Fruit fly (Drosophila melanogaster): ENCODE data around the gene hyx.

Gene hyx

dm6 chr3R:9001720-9002240 lies 36.8 kb upstream of the hyx start (continued):
- TF ChIP-seq knrl (GFP tag; IDR thresholded peaks at IDR 0.05; ENCODE audit: partially characterized antibody) (no peak), CG8281 (tag; optimal IDR thresholded peaks at IDR 0.05) (no peak), Mes4 (GFP tag; optimal IDR thresholded peaks at IDR 0.05) (no peak), zf30C (GFP tag; optimal IDR thresholded peaks at IDR 0.05) (no peak), CG2678 (tag; optimal IDR thresholded peaks at IDR 0.05) (no peak), Blimp-1 (GFP tag; optimal IDR thresholded peaks at IDR 0.05) (peak; percentile 72), sd (tag; optimal IDR thresholded peaks at IDR 0.05) (peak; percentile 89), grn (GFP tag; optimal IDR thresholded peaks at IDR 0.05) (no peak), Hmr (GFP tag; optimal IDR thresholded peaks at IDR 0.05) (no peak), CG12071 (GFP tag; optimal IDR thresholded peaks at IDR 0.05) (no peak), kni (GFP tag; optimal IDR thresholded peaks at IDR 0.05) (peak; percentile 72), CG7372 (GFP tag; IDR thresholded peaks at IDR 0.05) (no peak), CG18599 (GFP tag; optimal IDR thresholded peaks at IDR 0.05) (no peak), TFAM (GFP tag; optimal IDR thresholded peaks at IDR 0.05) (no peak), Pdp1 (GFP tag; optimal IDR thresholded peaks at IDR 0.05) (peak in 1 of 2 experiments; percentile 9), CG7357 (GFP tag; IDR thresholded peaks at IDR 0.05) (no peak), ham (GFP tag; IDR thresholded peaks at IDR 0.05) (no peak), br (optimal IDR thresholded peaks at IDR 0.05) (no peak), CG6689 (GFP tag; IDR thresholded peaks at IDR 0.05) (no peak), CG10543 (GFP tag; optimal IDR thresholded peaks at IDR 0.05) (peak; percentile 11), nmo (GFP tag; optimal IDR thresholded peaks at IDR 0.05) (no peak), CG11093 (GFP tag; IDR thresholded peaks at IDR 0.05) (no peak), CG6272 (GFP tag; IDR thresholded peaks at IDR 0.05) (no peak), gsb-n (tag; optimal IDR thresholded peaks at IDR 0.05) (peak; percentile 2), CG18262 (tag; optimal IDR thresholded peaks at IDR 0.05) (no peak), wor (GFP tag; IDR thresholded peaks at IDR 0.05) (no peak), CG2875 (GFP tag; optimal IDR thresholded peaks at IDR 0.05) (no peak), peb (GFP tag; IDR thresholded peaks at IDR 0.05) (no peak), gcm (GFP tag; optimal IDR thresholded peaks at IDR 0.05) (no peak), aop (GFP tag; IDR thresholded peaks at IDR 0.05) (no peak), CG13894 (tag; optimal IDR thresholded peaks at IDR 0.05) (peak; percentile 40), CG17186 (GFP tag; optimal IDR thresholded peaks at IDR 0.05) (no peak), inv (GFP tag; IDR thresholded peaks at IDR 0.05; ENCODE audit: partially characterized antibody) (no peak), esg (GFP tag; conservative IDR thresholded peaks at IDR 0.05) (no peak), Lhr (GFP tag; optimal IDR thresholded peaks at IDR 0.05) (no peak), prd (optimal IDR thresholded peaks at IDR 0.05) (no peak), prd (GFP tag; IDR thresholded peaks at IDR 0.05) (no peak), az2 (GFP tag; optimal IDR thresholded peaks at IDR 0.05) (no peak), B-H2 (GFP tag; optimal IDR thresholded peaks at IDR 0.05) (peak; percentile 37), her (GFP tag; optimal IDR thresholded peaks at IDR 0.05) (no peak), D (optimal IDR thresholded peaks at IDR 0.05) (no peak), D (GFP tag; optimal IDR thresholded peaks at IDR 0.05) (no peak)

- TF ChIP-seq Med (GFP tag) (peak; percentile 73), Hmr (GFP tag; optimal IDR thresholded peaks at IDR 0.05) (peak; percentile 4), Fer3 (tag; optimal IDR thresholded peaks at IDR 0.05) (peak; percentile 10), jigr1 (GFP tag; IDR thresholded peaks at IDR 0.05) (no peak), Oli (tag; optimal IDR thresholded peaks at IDR 0.05) (no peak), sd (tag; optimal IDR thresholded peaks at IDR 0.05) (peak; percentile 34), CG1603 (tag; optimal IDR thresholded peaks at IDR 0.05) (no peak), dan (GFP tag; IDR thresholded peaks at IDR 0.05) (no peak), Aef1 (GFP tag; IDR thresholded peaks at IDR 0.05) (no peak), Optix (GFP tag; IDR thresholded peaks at IDR 0.05) (no peak), D19B (GFP tag; optimal IDR thresholded peaks at IDR 0.05) (peak; percentile 75), row (GFP tag; IDR thresholded peaks at IDR 0.05) (peak; percentile 21; the same call in 1 of the 3 replicates), wek (GFP tag; optimal IDR thresholded peaks at IDR 0.05) (no peak), CG2120 (GFP tag; optimal IDR thresholded peaks at IDR 0.05) (peak; percentile 19)
Measured at dm6 chr3R:9002542-9002941, 36.0 kb upstream of the hyx start.
